Fruit fly (Drosophila melanogaster): ENCODE measurements around the gene RpS27A.

Gene RpS27A

dm6 chr2L:10393467-10393866, 14.7 kb upstream of the RpS27A start:
- no peak for TF ChIP-seq noc (tag; optimal IDR thresholded peaks at IDR 0.05)

- TF ChIP-seq noc (tag; optimal IDR thresholded peaks at IDR 0.05) = no peak
These were observed 13.1 kb upstream of the RpS27A start for dm6 chr2L:10395035-10395434.

- TF ChIP-seq noc (tag; optimal IDR thresholded peaks at IDR 0.05) = no peak
These were observed 12.3 kb upstream of the RpS27A start, which contains the start of gene Mdh1 for dm6 chr2L:10395642-10396487. Gene Mdh1 (minus strand): TSS chr2L:10396332.

DNA sequence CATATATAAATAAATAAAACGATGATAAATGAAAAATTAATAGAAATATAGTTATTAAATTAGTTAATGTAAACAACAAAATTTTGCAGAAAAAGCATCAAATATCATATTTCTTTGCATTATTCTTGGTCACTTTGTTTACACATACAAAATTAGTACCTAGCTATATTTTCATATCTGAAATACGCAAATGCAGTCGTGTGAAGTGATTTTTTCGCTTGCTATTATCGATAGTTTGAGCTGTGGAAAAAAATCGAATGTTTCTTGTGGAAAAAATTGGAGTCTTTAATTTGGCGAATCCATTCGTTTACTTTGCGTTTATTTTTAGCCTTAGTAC, 11.7 kb upstream of the RpS27A start, which contains the start of gene Cnot4:
Cnot4 (plus strand) TSS at position 229 of the 337 bp plus-strand sequence.
- TF ChIP-seq noc (tag; optimal IDR thresholded peaks at IDR 0.05) = no peak

dm6 chr2L:10396877-10397587, 11.1 kb upstream of the RpS27A start:
- TF ChIP-seq noc (tag; optimal IDR thresholded peaks at IDR 0.05) = no peak

DNA sequence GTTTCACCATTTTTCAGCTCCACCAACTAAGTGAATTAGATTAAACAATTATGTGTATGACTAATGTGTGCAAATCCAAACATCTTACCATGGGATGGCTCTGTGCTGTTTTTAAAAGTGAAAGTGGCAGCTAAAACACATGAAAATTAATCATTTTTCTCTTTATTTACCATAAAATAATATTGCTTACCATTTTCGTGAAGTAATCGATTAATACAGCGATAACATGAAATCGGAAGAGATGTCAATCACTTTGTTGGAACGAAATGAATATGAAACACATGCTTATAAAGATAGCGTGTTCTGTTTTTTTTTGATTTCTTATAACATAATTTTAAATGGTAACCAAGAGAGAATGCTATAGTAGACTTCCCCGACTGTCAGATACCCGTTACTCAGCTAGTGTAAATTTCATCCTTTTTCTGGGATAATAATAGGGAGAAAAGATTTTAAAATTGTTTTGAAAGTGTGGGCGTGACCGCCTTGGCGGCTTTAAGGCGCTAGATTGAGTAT, 4.3 kb upstream of the RpS27A start:
- no peak for TF ChIP-seq noc (tag; optimal IDR thresholded peaks at IDR 0.05)

- no peak for TF ChIP-seq noc (tag; optimal IDR thresholded peaks at IDR 0.05)
These were observed 3.0 kb upstream of the RpS27A start, which contains the start of the genes CG17768, LSm-4 and Ir31a for dm6 chr2L:10405008-10405654. Gene CG17768 (minus strand): TSS chr2L:10405203. Gene LSm-4 (minus strand): TSS chr2L:10405203. Gene Ir31a (plus strand): TSS chr2L:10405565.

DNA sequence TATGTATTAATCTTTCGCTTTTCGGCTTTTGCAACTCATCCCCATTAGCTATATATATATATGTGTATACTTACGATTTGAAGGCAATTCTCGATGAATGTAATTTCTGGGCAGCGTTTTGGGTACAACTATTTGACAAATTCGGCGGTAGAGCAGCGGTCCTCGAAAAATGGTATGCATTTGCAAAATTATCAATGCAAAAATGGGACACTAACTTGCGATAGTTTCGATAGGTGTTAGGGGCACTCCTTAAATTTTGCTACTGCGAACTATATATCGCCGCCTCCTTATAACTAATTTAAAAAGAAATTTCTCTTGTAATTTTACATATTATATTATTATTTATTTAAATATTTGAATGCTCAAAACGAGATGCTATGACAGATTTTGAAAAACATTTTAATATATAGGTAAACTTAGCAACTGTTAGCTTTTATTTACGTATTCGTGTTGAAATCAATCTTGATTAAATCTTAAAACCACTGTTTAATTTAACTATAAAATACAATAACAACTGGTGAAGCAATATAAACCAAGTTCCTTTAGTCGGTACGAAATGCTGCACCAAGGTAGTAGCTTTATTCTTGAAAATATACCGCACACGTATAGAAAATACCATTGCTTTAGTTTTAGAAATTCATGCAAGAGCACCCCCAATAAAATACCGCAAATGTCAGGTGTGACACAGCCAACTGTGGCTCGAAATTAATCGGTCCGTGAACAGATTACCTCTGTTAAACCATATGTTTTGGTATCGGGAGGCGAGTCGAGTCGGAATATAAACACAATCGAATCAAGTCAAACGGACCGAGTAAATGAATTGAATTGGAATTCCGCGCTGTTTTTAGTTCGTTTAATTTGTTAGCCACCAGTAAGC, 5.3 kb downstream of the RpS27A start, which contains the start of the genes CG5355 and Klp31E:
CG5355 (minus strand) TSS at position 213 of the 877 bp plus-strand sequence.
Klp31E (plus strand) TSS at position 767 of the 877 bp plus-strand sequence.
- no peak for TF ChIP-seq noc (tag; optimal IDR thresholded peaks at IDR 0.05)

DNA sequence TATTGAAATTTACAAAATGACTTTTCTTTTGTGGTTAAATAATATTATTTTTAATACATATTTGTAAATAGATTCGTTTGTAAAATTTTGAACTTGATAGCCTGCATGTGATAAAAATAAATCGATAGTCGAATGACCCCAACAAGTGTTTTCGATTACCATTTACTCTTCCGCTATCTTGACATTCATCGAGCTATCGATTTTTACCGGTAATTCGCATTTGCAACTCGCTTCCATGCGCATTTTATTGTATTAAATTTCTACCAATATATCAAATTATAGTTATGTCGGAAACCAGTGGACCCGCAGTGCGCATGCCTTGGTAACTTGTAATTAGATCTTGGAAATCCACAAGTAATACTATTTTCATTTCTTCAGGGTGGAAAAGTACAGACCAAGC, 10.8 kb downstream of the RpS27A start, which contains the start of gene RfC3:
RfC3 (plus strand) TSS at position 210 of the 400 bp plus-strand sequence.
- no peak for TF ChIP-seq noc (tag; optimal IDR thresholded peaks at IDR 0.05)

dm6 chr2L:10422643-10423606, 14.8 kb downstream of the RpS27A start, which contains the start of the genes pie and Wdfy2:
Gene pie (minus strand): TSS chr2L:10422780.
Gene Wdfy2 (plus strand): TSS chr2L:10423291.
- no peak for TF ChIP-seq noc (tag; optimal IDR thresholded peaks at IDR 0.05)

DNA sequence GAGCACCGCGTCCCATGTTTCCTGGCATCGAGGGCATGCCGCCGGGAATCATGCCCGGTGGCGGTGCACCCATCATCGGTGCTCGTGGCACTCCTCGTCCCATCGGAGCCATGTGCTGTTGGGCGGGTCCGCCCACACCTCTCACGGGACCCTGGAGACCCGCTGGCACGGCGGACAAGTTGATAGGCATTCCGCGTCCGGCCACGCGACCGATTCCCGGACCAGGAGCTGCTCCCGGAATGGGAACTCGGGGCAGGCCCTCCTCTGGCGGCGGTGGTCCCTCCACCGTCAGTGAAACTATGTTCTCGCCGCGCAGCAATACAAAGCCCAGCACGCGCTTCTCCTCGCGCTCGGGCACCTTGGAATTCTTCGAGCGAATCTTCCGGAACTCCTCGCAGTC, 17.4 kb downstream of the RpS27A start:
- TF ChIP-seq noc (tag; optimal IDR thresholded peaks at IDR 0.05) = no peak

DNA sequence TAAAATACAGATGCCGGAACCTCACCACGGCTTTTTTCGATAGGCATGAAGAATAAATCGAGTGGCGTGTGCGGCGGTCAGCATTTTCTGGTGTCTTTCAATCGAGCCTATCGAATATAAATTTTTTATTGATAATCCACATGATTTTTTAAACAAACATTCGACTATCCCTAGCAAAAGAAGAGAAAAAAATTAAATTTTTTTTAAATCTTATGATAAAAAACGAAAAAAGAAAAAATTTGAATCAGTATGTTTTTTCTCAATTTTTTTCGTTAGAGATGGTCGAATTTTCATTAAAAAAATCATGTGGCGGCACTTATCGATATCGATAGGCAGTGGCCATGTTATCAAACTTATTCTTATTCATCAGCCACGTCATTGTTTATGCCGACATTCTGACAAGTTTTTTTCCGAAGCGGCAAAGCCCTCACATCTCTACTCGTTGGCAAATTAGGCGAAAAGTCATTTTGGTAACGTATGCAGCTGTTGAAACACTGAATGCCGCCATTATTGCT, 18.4 kb downstream of the RpS27A start, which contains the start of the genes SmB and KdelR:
SmB (minus strand) TSS at position 94 of the 515 bp plus-strand sequence.
KdelR (plus strand) TSS at position 354 of the 515 bp plus-strand sequence.
- TF ChIP-seq noc (tag; optimal IDR thresholded peaks at IDR 0.05) = no peak

DNA sequence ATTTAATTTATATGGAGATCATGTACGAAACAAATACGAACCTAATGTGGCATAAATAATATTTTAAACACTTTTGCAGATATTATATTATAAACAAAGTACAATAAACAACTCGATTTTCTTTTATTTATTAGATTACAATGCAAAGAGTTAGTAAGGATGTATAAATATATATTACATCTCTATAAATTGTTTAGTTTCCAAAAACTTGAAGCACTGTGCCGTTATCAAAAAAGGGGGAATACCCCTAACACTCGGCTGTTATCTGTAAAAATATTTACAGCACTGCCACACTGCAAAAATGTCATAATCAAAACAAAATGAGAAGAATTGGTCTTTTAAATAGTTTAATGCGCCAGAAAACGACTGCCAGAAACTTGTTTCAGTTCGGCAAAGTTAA, 20.4 kb downstream of the RpS27A start, which contains the start of gene CG5188:
CG5188 (plus strand) TSS at position 302 of the 400 bp plus-strand sequence.
- TF ChIP-seq noc (tag; optimal IDR thresholded peaks at IDR 0.05) = peak; percentile 8

Data from whole organism, larva.